Fruit fly (Drosophila melanogaster) whole organism, embryonic: ENCODE measurements around the gene ninaG.
A peak's percentile ranks its signal among the peaks of the same experiment; 100 is the strongest.

ENCODE experiments used
- BtbVII ChIP-seq: fragments of 200-800 bp; sonication (Bioruptor generic); optimal IDR thresholded peaks from 3 replicates; lab custom pipeline; 2017; ENCODE audit warnings: missing biosample characterization, mild to moderate bottlenecking, missing genetic modification characterization
- CG10959 ChIP-seq: fragments of 200-800 bp; sonication (Bioruptor generic); IDR thresholded peaks from 2 replicates; pipeline ENCODE4 v1.3.6; 2022; ENCODE audit warnings: missing biosample characterization, missing genetic modification characterization
- CG12391 ChIP-seq: fragments of 200-800 bp; sonication (Bioruptor generic); optimal IDR thresholded peaks from 3 replicates; lab custom pipeline; 2018; ENCODE audit warnings: missing biosample characterization, mild to moderate bottlenecking, missing genetic modification characterization, moderate library complexity
- CG13624 ChIP-seq: fragments of 200-800 bp; sonication (Bioruptor generic); optimal IDR thresholded peaks from 2 replicates; lab custom pipeline; 2016; ENCODE audit warnings: missing biosample characterization, missing genetic modification characterization
- CG14050 ChIP-seq: fragments of 200-800 bp; sonication (Bioruptor generic); IDR thresholded peaks from 3 replicates; pipeline ENCODE4 v1.3.6; 2022; ENCODE audit warnings: missing biosample characterization, missing genetic modification characterization
- CG14860 ChIP-seq: fragments of 200-800 bp; sonication (Bioruptor generic); IDR thresholded peaks from 3 replicates; pipeline ENCODE4 v1.3.6; 2022; ENCODE audit warnings: missing biosample characterization, missing genetic modification characterization; ENCODE audit not compliant: partially characterized antibody
- CG1603 ChIP-seq: fragments of 200-800 bp; sonication (Bioruptor generic); optimal IDR thresholded peaks from 2 replicates; lab custom pipeline; 2019; ENCODE audit warnings: missing biosample characterization, mild to moderate bottlenecking, missing genetic modification characterization, moderate library complexity
- CG1647 ChIP-seq: fragments of 200-800 bp; sonication (Bioruptor generic); optimal IDR thresholded peaks from 3 replicates; lab custom pipeline; 2016; ENCODE audit warnings: missing biosample characterization, missing genetic modification characterization
- CG17568 ChIP-seq: fragments of 200-800 bp; sonication (Bioruptor generic); optimal IDR thresholded peaks from 2 replicates; lab custom pipeline; 2018; ENCODE audit warnings: missing biosample characterization, mild to moderate bottlenecking, missing genetic modification characterization, moderate library complexity
- CG18476 ChIP-seq: fragments of 200-800 bp; sonication (Bioruptor generic); optimal IDR thresholded peaks from 2 replicates; lab custom pipeline; 2016; ENCODE audit warnings: missing biosample characterization, mild to moderate bottlenecking, missing genetic modification characterization
- CG2678 ChIP-seq: fragments of 200-800 bp; sonication (Bioruptor generic); optimal IDR thresholded peaks from 3 replicates; lab custom pipeline; 2019; ENCODE audit warnings: missing biosample characterization, mild to moderate bottlenecking, missing genetic modification characterization, moderate library complexity
- CG2889 ChIP-seq: fragments of 200-800 bp; sonication (Bioruptor generic); IDR thresholded peaks from 3 replicates; pipeline ENCODE4 v1.3.6; 2022; ENCODE audit warnings: missing biosample characterization, missing genetic modification characterization
- CG3065 ChIP-seq: fragments of 200-800 bp; sonication (Bioruptor generic); optimal IDR thresholded peaks from 2 replicates; lab custom pipeline; 2016; ENCODE audit warnings: missing biosample characterization, missing genetic modification characterization
- CG32767 ChIP-seq: fragments of 200-800 bp; sonication (Bioruptor generic); IDR thresholded peaks from 2 replicates; pipeline ENCODE4 v1.3.6; 2022; ENCODE audit warnings: missing biosample characterization, missing genetic modification characterization
- CG33557 ChIP-seq: fragments of 200-800 bp; sonication (Bioruptor generic); optimal IDR thresholded peaks from 2 replicates; lab custom pipeline; 2019; ENCODE audit warnings: missing biosample characterization, mild to moderate bottlenecking, missing genetic modification characterization, moderate library complexity
- CG34422 ChIP-seq: fragments of 200-800 bp; sonication (Bioruptor generic); IDR thresholded peaks from 3 replicates; pipeline ENCODE4 v1.3.6; 2022; ENCODE audit warnings: missing biosample characterization, missing genetic modification characterization
- CG4282 ChIP-seq: fragments of 200-800 bp; sonication (Bioruptor generic); optimal IDR thresholded peaks from 2 replicates; lab custom pipeline; 2016; ENCODE audit warnings: missing biosample characterization, missing genetic modification characterization
- CG8765 ChIP-seq: fragments of 200-800 bp; sonication (Bioruptor generic); IDR thresholded peaks from 2 replicates; pipeline ENCODE4 v1.3.6; 2022; ENCODE audit warnings: missing biosample characterization, missing genetic modification characterization
- CG9797 ChIP-seq: fragments of 200-800 bp; sonication (Bioruptor generic); optimal IDR thresholded peaks from 3 replicates; lab custom pipeline; 2018; ENCODE audit warnings: missing biosample characterization, mild to moderate bottlenecking, missing genetic modification characterization
- CG9876 ChIP-seq: fragments of 200-800 bp; sonication (Bioruptor generic); optimal IDR thresholded peaks from 2 replicates; lab custom pipeline; 2016; ENCODE audit warnings: missing biosample characterization, missing genetic modification characterization
- D19B ChIP-seq: fragments of 200-800 bp; sonication (Bioruptor generic); optimal IDR thresholded peaks from 2 replicates; lab custom pipeline; 2017; ENCODE audit warnings: missing biosample characterization, mild to moderate bottlenecking, missing genetic modification characterization
- Dll ChIP-seq: fragments of 200-800 bp; sonication (Bioruptor generic); IDR thresholded peaks from 4 replicates; pipeline ENCODE4 v1.3.6; 2022; ENCODE audit warnings: missing biosample characterization, missing genetic modification characterization; ENCODE audit not compliant: partially characterized antibody
- Elba2 ChIP-seq: fragments of 200-800 bp; sonication (Bioruptor generic); optimal IDR thresholded peaks from 3 replicates; lab custom pipeline; 2016; ENCODE audit warnings: missing biosample characterization, missing genetic modification characterization
- H2.0 ChIP-seq: fragments of 200-800 bp; sonication (Bioruptor generic); IDR thresholded peaks from 2 replicates; pipeline ENCODE4 v1.3.6; 2022; ENCODE audit warnings: missing biosample characterization, missing genetic modification characterization
- Hey ChIP-seq: fragments of 200-800 bp; sonication (Bioruptor generic); optimal IDR thresholded peaks from 3 replicates; lab custom pipeline; 2018; ENCODE audit warnings: missing biosample characterization, mild to moderate bottlenecking, missing genetic modification characterization
- Hr78 ChIP-seq, 2 experiments: fragments of 200-800 bp in 1 of 2; fragments of >200 bp in 1 of 2; sonication (Bioruptor generic) in 1 of 2; optimal IDR thresholded peaks; 2 replicates each; lab custom pipeline; 2017 to 2019; ENCODE audit warnings: missing biosample characterization in 2 of 2, missing genetic modification characterization in 2 of 2, mild to moderate bottlenecking in 1 of 2, moderate library complexity in 1 of 2
- Lhr ChIP-seq: fragments of 200-800 bp; sonication (Bioruptor generic); optimal IDR thresholded peaks from 3 replicates; lab custom pipeline; 2017; ENCODE audit warnings: mild to moderate bottlenecking, missing biosample characterization, missing genetic modification reagents, missing genetic modification characterization
- Lpt ChIP-seq: fragments of >200 bp; optimal IDR thresholded peaks from 2 replicates; lab custom pipeline; 2018; ENCODE audit warnings: missing biosample characterization, missing genetic modification characterization
- Nf-YB ChIP-seq: fragments of 200-800 bp; sonication (Bioruptor generic); optimal IDR thresholded peaks from 3 replicates; lab custom pipeline; 2019; ENCODE audit warnings: missing biosample characterization, mild to moderate bottlenecking, missing genetic modification characterization, moderate library complexity
- Ptx1 ChIP-seq: fragments of 200-800 bp; sonication (Bioruptor generic); IDR thresholded peaks from 2 replicates; pipeline ENCODE4 v1.3.6; 2022; ENCODE audit warnings: missing biosample characterization, missing genetic modification characterization
- Sox102F ChIP-seq: fragments of 200-800 bp; sonication (Bioruptor generic); optimal IDR thresholded peaks from 2 replicates; lab custom pipeline; 2018; ENCODE audit warnings: missing biosample characterization, mild to moderate bottlenecking, missing genetic modification characterization, moderate library complexity
- Ssrp ChIP-seq: fragments of 200-800 bp; sonication (Bioruptor generic); optimal IDR thresholded peaks from 2 replicates; lab custom pipeline; 2018; ENCODE audit warnings: missing biosample characterization, mild to moderate bottlenecking, missing genetic modification characterization, moderate library complexity
- Xbp1 ChIP-seq: fragments of 200-800 bp; sonication (Bioruptor generic); optimal IDR thresholded peaks from 3 replicates; lab custom pipeline; 2016; ENCODE audit warnings: missing biosample characterization, mild to moderate bottlenecking, missing genetic modification characterization
- al ChIP-seq: fragments of 200-800 bp; sonication (Bioruptor generic); IDR thresholded peaks from 2 replicates; pipeline ENCODE4 v1.3.6; 2022; ENCODE audit warnings: missing biosample characterization, missing genetic modification characterization
- aop ChIP-seq: fragments of 200-800 bp; sonication (Bioruptor generic); IDR thresholded peaks from 2 replicates; pipeline ENCODE4 v1.3.6; 2022; ENCODE audit warnings: missing biosample characterization, missing genetic modification characterization
- ap ChIP-seq: fragments of 200-800 bp; sonication (Bioruptor generic); IDR thresholded peaks from 2 replicates; pipeline ENCODE4 v1.3.6; 2022; ENCODE audit warnings: missing biosample characterization, missing genetic modification characterization
- br ChIP-seq: fragments of >200 bp; optimal IDR thresholded peaks from 2 replicates; lab custom pipeline; 2017
- ci ChIP-seq: fragments of 200-800 bp; sonication (Bioruptor generic); IDR thresholded peaks from 3 replicates; pipeline ENCODE4 v1.3.6; 2022; ENCODE audit warnings: missing biosample characterization, missing genetic modification characterization
- dmrt99B ChIP-seq: fragments of 200-800 bp; sonication (Bioruptor generic); optimal IDR thresholded peaks from 2 replicates; lab custom pipeline; 2018; ENCODE audit warnings: missing biosample characterization, mild to moderate bottlenecking, missing genetic modification characterization, moderate library complexity
- fru ChIP-seq: fragments of >200 bp; optimal IDR thresholded peaks from 2 replicates; lab custom pipeline; 2017
- gt ChIP-seq: fragments of 200-800 bp; sonication (Bioruptor generic); IDR thresholded peaks from 2 replicates; pipeline ENCODE4 v1.3.6; 2022; ENCODE audit warnings: missing biosample characterization, missing genetic modification characterization
- insv ChIP-seq, 2 experiments: fragments of 200-800 bp; sonication (Bioruptor generic); optimal IDR thresholded peaks; 3 replicates each; lab custom pipeline; 2016 to 2018; ENCODE audit warnings: missing biosample characterization in 2 of 2, missing genetic modification characterization in 2 of 2
- klu ChIP-seq: fragments of 200-800 bp; sonication (Bioruptor generic); IDR thresholded peaks from 2 replicates; pipeline ENCODE4 v1.3.6; 2022; ENCODE audit warnings: missing biosample characterization, missing genetic modification characterization
- kni ChIP-seq: fragments of 200-800 bp; sonication (Bioruptor generic); optimal IDR thresholded peaks from 3 replicates; lab custom pipeline; 2017; ENCODE audit warnings: mild to moderate bottlenecking, missing biosample characterization, missing genetic modification reagents, missing genetic modification characterization
- lmd ChIP-seq: fragments of 200-800 bp; sonication (Bioruptor generic); IDR thresholded peaks from 2 replicates; pipeline ENCODE4 v1.3.6; 2022; ENCODE audit warnings: missing biosample characterization, missing genetic modification characterization
- org-1 ChIP-seq: fragments of 200-800 bp; sonication (Bioruptor generic); optimal IDR thresholded peaks from 2 replicates; lab custom pipeline; 2017; ENCODE audit warnings: missing biosample characterization, missing genetic modification characterization
- pros ChIP-seq: fragments of 200-800 bp; sonication (Bioruptor generic); optimal IDR thresholded peaks from 3 replicates; lab custom pipeline; 2019; ENCODE audit warnings: missing biosample characterization, mild to moderate bottlenecking, missing genetic modification characterization, moderate library complexity
- ranshi ChIP-seq: fragments of 200-800 bp; sonication (Bioruptor generic); IDR thresholded peaks from 2 replicates; pipeline ENCODE4 v1.3.6; 2022; ENCODE audit warnings: missing biosample characterization, missing genetic modification characterization
- seq ChIP-seq: fragments of 200-800 bp; sonication (Bioruptor generic); IDR thresholded peaks from 2 replicates; pipeline ENCODE4 v1.3.6; 2022; ENCODE audit warnings: missing biosample characterization, missing genetic modification characterization
- sr ChIP-seq: fragments of 200-800 bp; sonication (Bioruptor generic); IDR thresholded peaks from 3 replicates; pipeline ENCODE4 v1.3.6; 2022; ENCODE audit warnings: missing biosample characterization, missing genetic modification characterization
- trem ChIP-seq: fragments of 200-800 bp; optimal IDR thresholded peaks from 3 replicates; lab custom pipeline; 2019; ENCODE audit warnings: missing biosample characterization, mild to moderate bottlenecking, missing genetic modification characterization, moderate library complexity
- yki ChIP-seq: fragments of >200 bp; optimal IDR thresholded peaks from 3 replicates; lab custom pipeline; 2018

Gene ninaG

DNA sequence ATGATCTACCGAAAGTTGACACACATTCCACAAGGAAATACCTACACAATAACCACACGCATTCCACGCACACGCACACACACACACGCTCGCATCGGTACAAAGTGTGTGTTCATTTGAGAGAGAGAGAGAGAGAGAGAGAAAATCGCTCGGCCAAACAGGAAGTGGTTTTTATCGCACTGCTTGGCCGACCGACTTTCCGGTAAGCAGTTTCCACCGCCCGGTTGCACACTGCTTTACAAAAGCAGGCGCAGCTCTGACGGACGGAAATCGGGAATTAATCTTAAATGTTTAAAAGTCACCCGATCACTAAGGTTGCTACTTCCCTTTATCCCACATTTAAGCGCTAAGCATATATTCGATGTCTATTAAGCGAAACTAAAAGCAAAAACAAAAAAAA is 28.7 kb downstream of the ninaG start (continued):
- TF ChIP-seq Hey (tag; lab: Kevin White, UChicago) (peak; percentile 30), CG12391 (tag; lab: Kevin White, UChicago) (peak; percentile 51), sr (no peak; the same call in 2 of the 3 replicates), gt (GFP tag; lab: Robert Waterston, UW) (peak; percentile 63), br (lab: Kevin White, UChicago) (no peak), Ptx1 (GFP tag; lab: Robert Waterston, UW) (peak; percentile 59; the same call in 1 of the 2 replicates), Nf-YB (GFP tag; lab: Kevin White, UChicago) (peak; percentile 40), Sox102F (GFP tag; lab: Kevin White, UChicago) (no peak), CG9876 (GFP tag; lab: Kevin White, UChicago) (peak; percentile 69), CG14860 (GFP tag; lab: Robert Waterston, UW) (no peak), Elba2 (GFP tag; lab: Kevin White, UChicago) (peak; percentile 62), CG8765 (GFP tag; lab: Robert Waterston, UW) (peak; percentile 26; the same call in 1 of the 2 replicates), CG13624 (GFP tag; lab: Kevin White, UChicago) (peak; percentile 46), pros (GFP tag; lab: Kevin White, UChicago) (peak; percentile 41), klu (no peak), Xbp1 (GFP tag; lab: Kevin White, UChicago) (peak; percentile 64), BtbVII (GFP tag; lab: Kevin White, UChicago) (peak; percentile 24), insv (GFP tag; optimal IDR thresholded peaks at IDR 0.05; lab: Kevin White, UChicago) (peak in 1 of 2 experiments; percentile 57), CG3065 (GFP tag; lab: Kevin White, UChicago) (peak; percentile 51), Hr78 (GFP tag; optimal IDR thresholded peaks at IDR 0.05; lab: Kevin White, UChicago) (no peak), CG10959 (peak; percentile 82), CG17568 (GFP tag; lab: Kevin White, UChicago) (peak; percentile 53), ranshi (GFP tag; lab: Robert Waterston, UW) (0 out of 2 replicates have a peak, but pooled peaks have one; percentile 61), kni (no peak), org-1 (peak; percentile 33), fru (lab: Kevin White, UChicago) (no peak), Lhr (GFP tag; lab: Kevin White, UChicago) (peak; percentile 62), al (no peak), CG1603 (tag; lab: Kevin White, UChicago) (peak; percentile 88), trem (tag; lab: Kevin White, UChicago) (peak; percentile 53), D19B (GFP tag; lab: Kevin White, UChicago) (no peak), CG32767 (GFP tag; lab: Robert Waterston, UW) (no peak), CG33557 (GFP tag; lab: Kevin White, UChicago) (peak; percentile 86), ci (peak; percentile 92), ap (GFP tag; lab: Robert Waterston, UW) (peak; percentile 67), lmd (GFP tag; lab: Robert Waterston, UW) (peak; percentile 36; the same call in 1 of the 2 replicates), Dll (GFP tag; lab: Robert Waterston, UW) (no peak), yki (lab: Kevin White, UChicago) (no peak), CG34422 (GFP tag; lab: Robert Waterston, UW) (no peak), seq (GFP tag; lab: Robert Waterston, UW) (no peak), Ssrp (tag; lab: Kevin White, UChicago) (peak; percentile 45), CG9797 (GFP tag; lab: Kevin White, UChicago) (no peak), CG4282 (GFP tag; lab: Kevin White, UChicago) (no peak), CG1647 (peak; percentile 8), H2.0 (peak; percentile 57), CG18476 (GFP tag; lab: Kevin White, UChicago) (no peak), CG2678 (tag; lab: Kevin White, UChicago) (no peak), dmrt99B (tag; lab: Kevin White, UChicago) (no peak), CG14050 (GFP tag; lab: Robert Waterston, UW) (no peak), Lpt (GFP tag; lab: Kevin White, UChicago) (no peak), CG2889 (no peak), aop (GFP tag; lab: Robert Waterston, UW) (peak; percentile 28; the same call in 1 of the 2 replicates)
